Worm (Caenorhabditis elegans) whole organism, L4 larva: ENCODE measurements around the gene rnf-113.

Experiments
- Y105C5A.15 ChIP-seq: fragments of 200-800 bp; sonication (Bioruptor generic); IDR thresholded peaks from 2 replicates; pipeline ENCODE4 v1.3.6; 2022; ENCODE audit warnings: missing genetic modification characterization, missing compliant biosample characterization
- Y48G9A.11 ChIP-seq: fragments of 200-800 bp; sonication (Bioruptor generic); IDR thresholded peaks from 2 replicates; pipeline ENCODE4 v1.3.6; 2022; ENCODE audit warnings: missing genetic modification reagents, missing genetic modification characterization, missing compliant biosample characterization
- Y75B8A.6 ChIP-seq: fragments of 200-800 bp; sonication (Bioruptor generic); IDR thresholded peaks from 2 replicates; pipeline ENCODE4 v1.3.6; 2022; ENCODE audit warnings: missing genetic modification reagents, missing genetic modification characterization, missing compliant biosample characterization
- aly-2 ChIP-seq: sonication (generic microtip); optimal IDR thresholded peaks from 2 replicates; lab custom pipeline; 2018; ENCODE audit warnings: missing biosample characterization, missing genetic modification characterization
- arid-1 ChIP-seq: fragments of 200-800 bp; sonication (Bioruptor generic); conservative IDR thresholded peaks from 2 replicates; pipeline ENCODE4 v1.3.6; 2022; ENCODE audit warnings: missing genetic modification reagents, missing genetic modification characterization, missing compliant biosample characterization
- ceh-20 ChIP-seq: fragments of 200-800 bp; sonication (Bioruptor generic); IDR thresholded peaks from 2 replicates; pipeline ENCODE4 v1.3.6; 2022; ENCODE audit warnings: missing genetic modification reagents, missing genetic modification characterization, missing compliant biosample characterization
- ceh-44 ChIP-seq: fragments of 200-800 bp; sonication (Bioruptor generic); IDR thresholded peaks from 2 replicates; pipeline ENCODE4 v1.3.6; 2022; ENCODE audit warnings: missing genetic modification reagents, missing genetic modification characterization, missing compliant biosample characterization
- ceh-82 ChIP-seq: sonication (generic microtip); optimal IDR thresholded peaks from 2 replicates; lab custom pipeline; 2017; ENCODE audit warnings: missing biosample characterization, missing genetic modification characterization
- ces-1 ChIP-seq: fragments of 150-350 bp; sonication (generic microtip); optimal IDR thresholded peaks from 4 replicates; lab custom pipeline; 2014; ENCODE audit warnings: missing biosample characterization, missing genetic modification reagents, missing genetic modification characterization
- cey-2 ChIP-seq: sonication (generic microtip); optimal IDR thresholded peaks from 3 replicates; lab custom pipeline; 2017; ENCODE audit warnings: missing genetic modification characterization, mild to moderate bottlenecking, missing compliant biosample characterization, antibody characterized with exemption, borderline replicate concordance; ENCODE audit not compliant: insufficient read depth
- ctbp-1 ChIP-seq: fragments of 200-800 bp; sonication (Bioruptor generic); IDR thresholded peaks from 2 replicates; pipeline ENCODE4 v1.3.6; 2022; ENCODE audit warnings: missing genetic modification reagents, missing genetic modification characterization, missing compliant biosample characterization
- daf-12 ChIP-seq: fragments of 150-350 bp; optimal IDR thresholded peaks from 2 replicates; lab custom pipeline; 2014; ENCODE audit warnings: missing biosample characterization, missing genetic modification reagents, missing genetic modification characterization
- daf-16 ChIP-seq, 3 experiments: sonication (generic microtip); optimal IDR thresholded peaks; 2 replicates each; lab custom pipeline; 2016 to 2017; ENCODE audit warnings: missing genetic modification characterization in 3 of 3, missing genetic modification reagents in 3 of 3, mild to moderate bottlenecking in 2 of 3, missing compliant biosample characterization in 2 of 3, missing biosample characterization in 1 of 3, moderate library complexity in 1 of 3
- daf-19 ChIP-seq: fragments of 200-800 bp; sonication (Bioruptor generic); conservative IDR thresholded peaks from 2 replicates; pipeline ENCODE4 v1.3.6; 2022; ENCODE audit warnings: missing genetic modification characterization, missing compliant biosample characterization
- dmd-6 ChIP-seq: fragments of 200-800 bp; sonication (Bioruptor generic); IDR thresholded peaks from 2 replicates; pipeline ENCODE4 v1.3.6; 2022; ENCODE audit warnings: missing genetic modification reagents, missing genetic modification characterization, missing compliant biosample characterization
- dmd-8 ChIP-seq: fragments of 200-800 bp; sonication (Bioruptor generic); IDR thresholded peaks from 2 replicates; pipeline ENCODE4 v1.3.6; 2022; ENCODE audit warnings: missing genetic modification characterization, missing compliant biosample characterization
- dmd-9 ChIP-seq: fragments of 200-800 bp; sonication (Bioruptor generic); IDR thresholded peaks from 2 replicates; pipeline ENCODE4 v1.3.6; 2022; ENCODE audit warnings: missing genetic modification reagents, missing genetic modification characterization, missing compliant biosample characterization
- dpl-1 ChIP-seq: fragments of 150-350 bp; optimal IDR thresholded peaks from 2 replicates; lab custom pipeline; 2014; ENCODE audit warnings: missing biosample characterization, missing genetic modification reagents, missing genetic modification characterization
- dve-1 ChIP-seq: sonication (generic microtip); optimal IDR thresholded peaks from 2 replicates; lab custom pipeline; 2017; ENCODE audit warnings: antibody characterized with exemption, mild to moderate bottlenecking, missing genetic modification characterization, missing compliant biosample characterization; ENCODE audit not compliant: insufficient read depth
- gei-8 ChIP-seq: fragments of 200-800 bp; sonication (Bioruptor generic); optimal IDR thresholded peaks from 2 replicates; lab custom pipeline; 2018; ENCODE audit warnings: mild to moderate bottlenecking, missing genetic modification characterization, missing compliant biosample characterization
- hlh-11 ChIP-seq: fragments of 200-800 bp; sonication (Bioruptor generic); optimal IDR thresholded peaks from 2 replicates; lab custom pipeline; 2018; ENCODE audit warnings: mild to moderate bottlenecking, missing genetic modification characterization, missing compliant biosample characterization
- lim-7 ChIP-seq: fragments of 200-800 bp; sonication (Bioruptor generic); IDR thresholded peaks from 2 replicates; pipeline ENCODE4 v1.3.6; 2022; ENCODE audit warnings: missing genetic modification characterization, missing compliant biosample characterization
- lin-13 ChIP-seq: fragments of 150-350 bp; optimal IDR thresholded peaks from 2 replicates; lab custom pipeline; 2014; ENCODE audit warnings: missing biosample characterization, missing genetic modification reagents, missing genetic modification characterization
- lin-29 ChIP-seq: fragments of 200-800 bp; sonication (Bioruptor generic); IDR thresholded peaks from 2 replicates; pipeline ENCODE4 v1.3.6; 2022; ENCODE audit warnings: missing genetic modification reagents, missing genetic modification characterization, missing compliant biosample characterization
- lin-38 ChIP-seq: fragments of 200-800 bp; sonication (Bioruptor generic); IDR thresholded peaks from 2 replicates; pipeline ENCODE4 v1.3.6; 2022; ENCODE audit warnings: missing genetic modification reagents, missing genetic modification characterization, missing compliant biosample characterization
- lin-39 ChIP-seq: fragments of 150-350 bp; optimal IDR thresholded peaks from 2 replicates; lab custom pipeline; 2014; ENCODE audit warnings: missing biosample characterization, missing genetic modification reagents, missing genetic modification characterization
- madf-5 ChIP-seq, 2 experiments: fragments of 200-800 bp; sonication (Bioruptor generic); IDR thresholded peaks; 2 replicates each; pipeline ENCODE4 v1.3.6; 2022; ENCODE audit warnings: missing compliant biosample characterization in 2 of 2, missing genetic modification characterization in 2 of 2
- mxl-2 ChIP-seq: fragments of 200-800 bp; sonication (Bioruptor generic); conservative IDR thresholded peaks from 2 replicates; pipeline ENCODE4 v1.3.6; 2022; ENCODE audit warnings: missing genetic modification reagents, missing genetic modification characterization, missing compliant biosample characterization
- nhr-10 ChIP-seq: fragments of 150-350 bp; optimal IDR thresholded peaks from 2 replicates; lab custom pipeline; 2014; ENCODE audit warnings: missing biosample characterization, missing genetic modification characterization
- nhr-102 ChIP-seq: sonication (generic microtip); optimal IDR thresholded peaks from 2 replicates; lab custom pipeline; 2016; ENCODE audit warnings: mild to moderate bottlenecking, missing genetic modification characterization, moderate library complexity, missing compliant biosample characterization
- nhr-11 ChIP-seq: fragments of 150-350 bp; optimal IDR thresholded peaks from 2 replicates; lab custom pipeline; 2014; ENCODE audit warnings: missing biosample characterization, missing genetic modification characterization
- nhr-111 ChIP-seq: fragments of 200-800 bp; sonication (Bioruptor generic); optimal IDR thresholded peaks from 2 replicates; lab custom pipeline; 2018; ENCODE audit warnings: mild to moderate bottlenecking, missing genetic modification characterization, missing compliant biosample characterization
- nhr-25 ChIP-seq: sonication (generic microtip); optimal IDR thresholded peaks from 2 replicates; lab custom pipeline; 2017; ENCODE audit warnings: missing genetic modification characterization, mild to moderate bottlenecking, missing compliant biosample characterization, antibody characterized with exemption, moderate library complexity, borderline replicate concordance; ENCODE audit not compliant: insufficient read depth
- nhr-42 ChIP-seq: fragments of 200-800 bp; sonication (Bioruptor generic); IDR thresholded peaks from 2 replicates; pipeline ENCODE4 v1.3.6; 2022; ENCODE audit warnings: missing genetic modification characterization, missing compliant biosample characterization
- nhr-6 ChIP-seq: fragments of 150-350 bp; optimal IDR thresholded peaks from 2 replicates; lab custom pipeline; 2014; ENCODE audit warnings: missing biosample characterization, missing genetic modification characterization
- nhr-77 ChIP-seq: fragments of 150-350 bp; optimal IDR thresholded peaks from 2 replicates; lab custom pipeline; 2014; ENCODE audit warnings: missing biosample characterization, missing genetic modification characterization
- pha-4 ChIP-seq, 2 experiments: fragments of 150-350 bp in 1 of 2; fragments of 200-800 bp in 1 of 2; sonication (Bioruptor generic) in 1 of 2; IDR thresholded peaks in 1 of 2; optimal IDR thresholded peaks in 1 of 2; 2 replicates each; pipeline versions ENCODE4 v1.3.6 to Lab custom; 2014 to 2022; ENCODE audit warnings: missing genetic modification characterization in 2 of 2, missing genetic modification reagents in 2 of 2, missing biosample characterization in 1 of 2, missing compliant biosample characterization in 1 of 2
- php-3 ChIP-seq: fragments of 200-800 bp; sonication (Bioruptor generic); IDR thresholded peaks from 2 replicates; pipeline ENCODE4 v1.3.6; 2022; ENCODE audit warnings: missing genetic modification reagents, missing genetic modification characterization, missing compliant biosample characterization
- pqm-1 ChIP-seq: sonication (generic microtip); optimal IDR thresholded peaks from 2 replicates; lab custom pipeline; 2017; ENCODE audit warnings: missing biosample characterization, missing genetic modification characterization
- rbr-2 ChIP-seq: sonication (generic microtip); optimal IDR thresholded peaks from 2 replicates; lab custom pipeline; 2016; ENCODE audit warnings: missing genotype, missing genetic modification characterization, missing compliant biosample characterization
- saeg-2 ChIP-seq: fragments of 200-800 bp; sonication (Bioruptor generic); IDR thresholded peaks from 2 replicates; pipeline ENCODE4 v1.3.6; 2022; ENCODE audit warnings: missing genetic modification reagents, missing genetic modification characterization, missing compliant biosample characterization
- sdz-12 ChIP-seq: fragments of 200-800 bp; sonication (Bioruptor generic); optimal IDR thresholded peaks from 2 replicates; lab custom pipeline; 2018; ENCODE audit warnings: mild to moderate bottlenecking, missing genetic modification characterization, missing compliant biosample characterization
- snpc-1.2 ChIP-seq: fragments of 200-800 bp; sonication (Bioruptor generic); IDR thresholded peaks from 2 replicates; pipeline ENCODE4 v1.3.6; 2022; ENCODE audit warnings: missing genetic modification reagents, missing genetic modification characterization, missing compliant biosample characterization
- spr-1 ChIP-seq: sonication (generic microtip); optimal IDR thresholded peaks from 2 replicates; lab custom pipeline; 2016; ENCODE audit warnings: mild to moderate bottlenecking, missing genetic modification characterization, missing compliant biosample characterization
- tag-97 ChIP-seq: fragments of 200-800 bp; sonication (Bioruptor generic); IDR thresholded peaks from 2 replicates; pipeline ENCODE4 v1.3.6; 2022; ENCODE audit warnings: missing genetic modification characterization, missing compliant biosample characterization
- zag-1 ChIP-seq: fragments of 150-350 bp; optimal IDR thresholded peaks from 2 replicates; lab custom pipeline; 2014; ENCODE audit warnings: missing biosample characterization, missing genetic modification characterization
- zfp-2 ChIP-seq: sonication (generic microtip); optimal IDR thresholded peaks from 2 replicates; lab custom pipeline; 2016; ENCODE audit warnings: mild to moderate bottlenecking, missing genetic modification characterization, missing compliant biosample characterization
- zfp-3 ChIP-seq: fragments of 200-800 bp; sonication (Bioruptor generic); conservative IDR thresholded peaks from 2 replicates; pipeline ENCODE4 v1.3.6; 2022; ENCODE audit warnings: missing genetic modification reagents, missing genetic modification characterization, missing compliant biosample characterization
- zip-2 ChIP-seq: fragments of 150-350 bp; optimal IDR thresholded peaks from 2 replicates; lab custom pipeline; 2014; ENCODE audit warnings: missing biosample characterization, missing genetic modification characterization

Gene rnf-113

ce11 chrIII:10742382-10742860 lies 15.0 kb downstream of the rnf-113 start, which contains the start of the genes tbb-1 and rib-2 (continued):
- TF ChIP-seq nhr-111 (GFP tag; lab: Kevin White, UChicago), result no peak
- TF ChIP-seq dve-1 (tag; lab: Kevin White, UChicago), result peak; percentile 96
- TF ChIP-seq gei-8 (GFP tag; lab: Kevin White, UChicago), result no peak
- TF ChIP-seq Y48G9A.11, result peak; percentile 88
- peak; percentile 76 for TF ChIP-seq pha-4 (GFP tag; IDR thresholded peaks at IDR 0.05; lab: Robert Waterston, UW)
- no peak for TF ChIP-seq pha-4 (tag; optimal IDR thresholded peaks at IDR 0.05; lab: Kevin White, UChicago)
- TF ChIP-seq nhr-25, result peak; percentile 71
- TF ChIP-seq sdz-12 (GFP tag; lab: Kevin White, UChicago), result no peak
- peak; percentile 77 for TF ChIP-seq arid-1 (GFP tag; lab: Robert Waterston, UW)
- TF ChIP-seq nhr-10, result peak; percentile 68
- peak; percentile 86 for TF ChIP-seq pqm-1 (tag; lab: Kevin White, UChicago)
- no peak for TF ChIP-seq cey-2 (tag; lab: Kevin White, UChicago)
- peak; percentile 78 for TF ChIP-seq nhr-6 (tag; lab: Kevin White, UChicago)
- peak; percentile 94 for TF ChIP-seq dmd-6
- TF ChIP-seq tag-97 (GFP tag; lab: Robert Waterston, UW), result no peak
- peak; percentile 99 for TF ChIP-seq php-3 (GFP tag; lab: Robert Waterston, UW)
- TF ChIP-seq mxl-2 (GFP tag; lab: Robert Waterston, UW), result no peak
- TF ChIP-seq hlh-11 (tag; lab: Kevin White, UChicago), result peak; percentile 96
- TF ChIP-seq daf-19 (GFP tag; lab: Robert Waterston, UW), result no peak
- TF ChIP-seq nhr-102 (tag; lab: Kevin White, UChicago), result peak; percentile 76
- TF ChIP-seq lin-38 (GFP tag; lab: Robert Waterston, UW), result peak; percentile 99
- TF ChIP-seq ceh-82 (tag; lab: Kevin White, UChicago), result no peak
- TF ChIP-seq Y105C5A.15, result no peak
- TF ChIP-seq ceh-44 (GFP tag; lab: Robert Waterston, UW), result 0 out of 2 replicates have a peak, but pooled peaks have one; percentile 27
- no peak for TF ChIP-seq Y75B8A.6 (GFP tag; lab: Robert Waterston, UW)
- peak; percentile 18 for TF ChIP-seq spr-1 (tag; lab: Kevin White, UChicago)
- TF ChIP-seq aly-2 (tag; lab: Kevin White, UChicago), result no peak
- TF ChIP-seq ces-1 (GFP tag; lab: Kevin White, UChicago), result no peak
- TF ChIP-seq nhr-11 (tag; lab: Kevin White, UChicago), result peak; percentile 16
- TF ChIP-seq snpc-1.2 (GFP tag; lab: Robert Waterston, UW), result 0 out of 2 replicates have a peak, but pooled peaks have one; percentile 48
- TF ChIP-seq daf-12 (tag; lab: Kevin White, UChicago), result no peak
- TF ChIP-seq dpl-1 (GFP tag; lab: Kevin White, UChicago), result peak; percentile 91
- no peak for TF ChIP-seq madf-5 (GFP tag; IDR thresholded peaks at IDR 0.05; lab: Robert Waterston, UW)
- TF ChIP-seq zag-1 (tag; lab: Kevin White, UChicago), result no peak
- 0 out of 2 replicates have a peak, but pooled peaks have one; percentile 53 for TF ChIP-seq nhr-42
- TF ChIP-seq daf-16 (GFP tag; optimal IDR thresholded peaks at IDR 0.05; lab: Kevin White, UChicago), result no peak
- TF ChIP-seq daf-16 (tag; optimal IDR thresholded peaks at IDR 0.05; lab: Kevin White, UChicago), result peak; percentile 77
- no peak for TF ChIP-seq ctbp-1 (GFP tag; lab: Robert Waterston, UW)
- peak; percentile 93 for TF ChIP-seq lin-13 (GFP tag; lab: Kevin White, UChicago)
- TF ChIP-seq dmd-9 (GFP tag; lab: Robert Waterston, UW), result 0 out of 2 replicates have a peak, but pooled peaks have one; percentile 32
- peak; percentile 58 for TF ChIP-seq rbr-2 (tag; lab: Kevin White, UChicago)
- TF ChIP-seq ceh-20, result 0 out of 2 replicates have a peak, but pooled peaks have one; percentile 18
- TF ChIP-seq zfp-2 (tag; lab: Kevin White, UChicago), result peak; percentile 13
- TF ChIP-seq dmd-8 (GFP tag; lab: Robert Waterston, UW), result no peak
- TF ChIP-seq nhr-77 (tag; lab: Kevin White, UChicago), result peak; percentile 92
- no peak for TF ChIP-seq lin-29 (GFP tag; lab: Robert Waterston, UW)
- no peak for TF ChIP-seq saeg-2 (GFP tag; lab: Robert Waterston, UW)
- TF ChIP-seq lim-7 (GFP tag; lab: Robert Waterston, UW), result no peak
- no peak for TF ChIP-seq lin-39
- TF ChIP-seq zfp-3, result peak; percentile 69
- TF ChIP-seq zip-2 (tag; lab: Kevin White, UChicago), result no peak
